Worm (Caenorhabditis elegans) whole organism, mixed stage, embryonic: ENCODE measurements around the gene F54D12.2.
"Not testable (repeated sequence)": the region's sequence is repeated elsewhere in the genome, so short reads cannot be mapped to it uniquely, and the experiment has no call there.

Source experiments
- blmp-1 ChIP-seq: fragments of 150-350 bp; optimal IDR thresholded peaks from 2 replicates; lab custom pipeline; 2014; ENCODE audit warnings: missing biosample characterization, missing genetic modification characterization
- nhr-12 ChIP-seq: fragments of 150-350 bp; optimal IDR thresholded peaks from 2 replicates; lab custom pipeline; 2014; ENCODE audit warnings: missing biosample characterization, missing genetic modification characterization
- nhr-237 ChIP-seq: fragments of 150-350 bp; optimal IDR thresholded peaks from 2 replicates; lab custom pipeline; 2014; ENCODE audit warnings: missing biosample characterization, missing genetic modification characterization
- sem-2 ChIP-seq: fragments of 200-800 bp; sonication (Bioruptor generic); optimal IDR thresholded peaks from 2 replicates; lab custom pipeline; 2018; ENCODE audit warnings: mild to moderate bottlenecking, missing genetic modification characterization, missing compliant biosample characterization
- snpc-4 ChIP-seq: fragments of 150-350 bp; optimal IDR thresholded peaks from 2 replicates; lab custom pipeline; 2014; ENCODE audit warnings: missing biosample characterization, missing genetic modification characterization
- sptf-1 ChIP-seq: sonication (generic microtip); optimal IDR thresholded peaks from 2 replicates; lab custom pipeline; 2017; ENCODE audit warnings: mild to moderate bottlenecking, missing genetic modification characterization, moderate library complexity, missing compliant biosample characterization
- unc-62 ChIP-seq: fragments of 150-350 bp; optimal IDR thresholded peaks from 2 replicates; lab custom pipeline; 2014; ENCODE audit warnings: missing biosample characterization, missing genetic modification reagents, missing genetic modification characterization

DNA sequence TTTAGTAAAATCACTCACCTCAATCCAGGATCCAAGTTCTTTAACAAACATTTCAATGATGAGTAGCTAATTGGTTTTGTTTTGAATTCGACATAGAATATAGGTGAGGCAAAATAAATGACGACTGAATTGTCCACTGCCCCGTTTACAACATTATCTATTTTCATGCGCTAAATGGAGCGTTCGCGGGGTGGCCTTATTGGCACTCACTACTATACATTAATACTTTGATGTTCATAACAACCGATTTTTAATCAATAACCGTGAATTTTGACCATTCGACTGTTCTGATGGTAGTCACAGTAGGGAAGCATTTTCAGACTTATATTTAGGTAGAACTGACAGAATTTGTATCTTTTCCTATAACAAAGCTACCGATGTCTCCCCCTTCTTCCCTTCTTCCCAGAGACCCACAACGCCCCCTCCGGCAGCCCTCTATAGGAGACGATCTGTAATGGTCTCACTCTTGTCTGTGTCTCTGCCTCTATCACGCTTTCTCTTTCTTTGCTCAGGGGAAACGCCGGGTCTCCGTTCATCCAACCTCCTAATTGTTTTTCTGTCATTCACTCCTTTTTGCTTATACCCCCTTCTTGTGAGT, 48.3 kb downstream of the F54D12.2 start, which contains the start of gene Y51H7C.12:
- not testable (repeated sequence) for TF ChIP-seq nhr-12 (tag; lab: Kevin White, UChicago); blmp-1; nhr-237; unc-62 (GFP tag; lab: Kevin White, UChicago); sptf-1 (tag; lab: Kevin White, UChicago); snpc-4 (tag; lab: Kevin White, UChicago); sem-2 (GFP tag; lab: Kevin White, UChicago)
